Worm (Caenorhabditis elegans) whole organism, young adult: Measurements from ENCODE around the gene srg-41.

Experiments used
- Y95B8A.8 ChIP-seq: fragments of 200-800 bp; sonication (Bioruptor generic); IDR thresholded peaks from 2 replicates; pipeline ENCODE4 v1.3.6; 2022; ENCODE audit warnings: missing genetic modification reagents, missing genetic modification characterization, missing compliant biosample characterization
- aptf-3 ChIP-seq: fragments of 200-800 bp; sonication (Bioruptor generic); IDR thresholded peaks from 2 replicates; pipeline ENCODE4 v1.3.6; 2022; ENCODE audit warnings: missing genetic modification characterization, missing compliant biosample characterization
- ceh-91 ChIP-seq: fragments of 200-800 bp; sonication (Bioruptor generic); IDR thresholded peaks from 2 replicates; pipeline ENCODE4 v1.3.6; 2022; ENCODE audit warnings: missing genetic modification reagents, missing genetic modification characterization, missing compliant biosample characterization
- hlh-26 ChIP-seq: fragments of 200-800 bp; sonication (Bioruptor generic); conservative IDR thresholded peaks from 2 replicates; pipeline ENCODE4 v1.3.6; 2022; ENCODE audit warnings: missing genetic modification reagents, missing genetic modification characterization, missing compliant biosample characterization
- sea-2 ChIP-seq: fragments of 200-800 bp; sonication (Bioruptor generic); IDR thresholded peaks from 2 replicates; pipeline ENCODE4 v1.3.6; 2022; ENCODE audit warnings: missing genetic modification characterization, missing compliant biosample characterization
- unc-62 ChIP-seq: fragments of 150-350 bp; optimal IDR thresholded peaks from 2 replicates; lab custom pipeline; 2014; ENCODE audit warnings: missing biosample characterization, missing genetic modification reagents, missing genetic modification characterization
- ztf-28 ChIP-seq: fragments of 200-800 bp; sonication (Bioruptor generic); IDR thresholded peaks from 2 replicates; pipeline ENCODE4 v1.3.6; 2022; ENCODE audit warnings: missing genetic modification reagents, missing genetic modification characterization, missing compliant biosample characterization

DNA sequence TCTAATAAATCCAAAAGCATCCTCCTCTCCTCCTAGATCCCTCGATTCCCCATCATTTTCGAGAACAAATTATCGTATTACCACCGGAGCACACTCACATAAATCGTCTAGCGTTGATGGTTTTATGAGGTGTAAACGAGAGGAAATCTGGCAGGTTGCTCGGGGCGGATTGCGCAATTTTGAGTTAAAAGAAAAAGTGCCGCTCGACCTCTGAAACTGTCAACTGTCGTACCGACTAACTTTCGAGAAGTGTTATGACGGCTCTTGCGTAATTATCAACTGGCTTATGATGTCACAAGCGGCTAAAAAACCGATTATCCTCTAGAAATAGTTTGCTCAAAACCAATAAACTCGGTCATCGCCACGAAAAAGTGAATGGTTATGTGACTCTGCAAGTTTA, 44.8 kb upstream of the srg-41 start:
- TF ChIP-seq unc-62 (GFP tag; lab: Kevin White, UChicago) (peak; percentile 5), ztf-28 (GFP tag; lab: Robert Waterston, UW) (no peak), ceh-91 (GFP tag; lab: Robert Waterston, UW) (no peak), sea-2 (no peak), Y95B8A.8 (GFP tag; lab: Robert Waterston, UW) (no peak), hlh-26 (GFP tag; lab: Robert Waterston, UW) (no peak), aptf-3 (GFP tag; lab: Robert Waterston, UW) (no peak)
